Worm (Caenorhabditis elegans) whole organism, young adult: ENCODE results near the gene R05D3.3.

Experiments
- B0035.1 ChIP-seq: sonication (generic microtip); optimal IDR thresholded peaks from 2 replicates; lab custom pipeline; 2016; ENCODE audit warnings: missing genetic modification characterization, mild to moderate bottlenecking, missing compliant biosample characterization, missing genotype, missing genetic modification reagents
- B0336.3 ChIP-seq: fragments of 200-800 bp; sonication (Bioruptor generic); IDR thresholded peaks from 2 replicates; pipeline ENCODE4 v1.3.6; 2022; ENCODE audit warnings: missing genetic modification characterization, missing compliant biosample characterization
- C06A6.2 ChIP-seq: fragments of 200-800 bp; sonication (Bioruptor generic); conservative IDR thresholded peaks from 2 replicates; pipeline ENCODE4 v1.3.6; 2022; ENCODE audit warnings: missing genetic modification characterization, missing compliant biosample characterization
- F22D6.2 ChIP-seq: sonication (generic microtip); optimal IDR thresholded peaks from 2 replicates; lab custom pipeline; 2016; ENCODE audit warnings: mild to moderate bottlenecking, missing genetic modification characterization, missing compliant biosample characterization
- F23B12.7 ChIP-seq: sonication (generic microtip); optimal IDR thresholded peaks from 2 replicates; lab custom pipeline; 2017; ENCODE audit warnings: missing genetic modification characterization, mild to moderate bottlenecking, missing compliant biosample characterization, antibody characterized with exemption, moderate library complexity; ENCODE audit not compliant: insufficient read depth
- F57A8.1 ChIP-seq: fragments of 200-800 bp; sonication (Bioruptor generic); optimal IDR thresholded peaks from 2 replicates; lab custom pipeline; 2018; ENCODE audit warnings: mild to moderate bottlenecking, missing genetic modification characterization, moderate library complexity, missing compliant biosample characterization
- T07F8.4 ChIP-seq: sonication (generic microtip); optimal IDR thresholded peaks from 2 replicates; lab custom pipeline; 2016; ENCODE audit warnings: mild to moderate bottlenecking, missing genetic modification characterization, moderate library complexity, missing compliant biosample characterization
- Y53F4B.3 ChIP-seq: fragments of 200-800 bp; sonication (Bioruptor generic); IDR thresholded peaks from 2 replicates; pipeline ENCODE4 v1.3.6; 2022; ENCODE audit warnings: missing genetic modification reagents, missing genetic modification characterization, missing compliant biosample characterization
- Y53G8AR.9 ChIP-seq: fragments of 200-800 bp; sonication (Bioruptor generic); conservative IDR thresholded peaks from 2 replicates; pipeline ENCODE4 v1.3.6; 2022; ENCODE audit warnings: missing genetic modification reagents, missing genetic modification characterization, missing compliant biosample characterization
- Y56A3A.18 ChIP-seq: fragments of 200-800 bp; sonication (Bioruptor generic); IDR thresholded peaks from 2 replicates; pipeline ENCODE4 v1.3.6; 2022; ENCODE audit warnings: missing genetic modification reagents, missing genetic modification characterization, missing compliant biosample characterization
- ZK185.1 ChIP-seq: sonication (generic microtip); optimal IDR thresholded peaks from 2 replicates; lab custom pipeline; 2016; ENCODE audit warnings: mild to moderate bottlenecking, missing genetic modification characterization, missing compliant biosample characterization; ENCODE audit not compliant: poor library complexity, severe bottlenecking
- ama-1 ChIP-seq, 3 experiments: fragments of 150-350 bp in 1 of 3; sonication (generic microtip) in 2 of 3; optimal IDR thresholded peaks; 2 replicates each; lab custom pipeline; 2014 to 2018; ENCODE audit warnings: missing biosample characterization in 2 of 3, missing genetic modification characterization in 2 of 3, missing genetic modification reagents in 2 of 3
- aptf-3 ChIP-seq: fragments of 200-800 bp; sonication (Bioruptor generic); IDR thresholded peaks from 2 replicates; pipeline ENCODE4 v1.3.6; 2022; ENCODE audit warnings: missing genetic modification characterization, missing compliant biosample characterization
- atf-7 ChIP-seq: sonication (generic microtip); optimal IDR thresholded peaks from 2 replicates; lab custom pipeline; 2017; ENCODE audit warnings: mild to moderate bottlenecking, missing genetic modification characterization, missing compliant biosample characterization
- attf-5 ChIP-seq: fragments of 200-800 bp; sonication (Bioruptor generic); optimal IDR thresholded peaks from 2 replicates; lab custom pipeline; 2018; ENCODE audit warnings: mild to moderate bottlenecking, missing genetic modification characterization, missing compliant biosample characterization
- cebp-1 ChIP-seq, 2 experiments: fragments of 200-800 bp in 1 of 2; sonication (Bioruptor generic) in 1 of 2; sonication (generic microtip) in 1 of 2; IDR thresholded peaks in 1 of 2; optimal IDR thresholded peaks in 1 of 2; 2 replicates each; pipeline versions ENCODE4 v1.3.6 to Lab custom; 2017 to 2022; ENCODE audit warnings: missing compliant biosample characterization in 2 of 2, missing genetic modification characterization in 2 of 2, mild to moderate bottlenecking in 1 of 2, missing genetic modification reagents in 1 of 2, moderate library complexity in 1 of 2
- cebp-2 ChIP-seq: fragments of 200-800 bp; sonication (Bioruptor generic); IDR thresholded peaks from 2 replicates; pipeline ENCODE4 v1.3.6; 2022; ENCODE audit warnings: missing genetic modification characterization, missing compliant biosample characterization
- dox-1 ChIP-seq: fragments of 200-800 bp; sonication (Bioruptor generic); IDR thresholded peaks from 2 replicates; pipeline ENCODE4 v1.3.6; 2022; ENCODE audit warnings: missing genetic modification reagents, missing genetic modification characterization, missing compliant biosample characterization
- egl-44 ChIP-seq: fragments of 200-800 bp; sonication (Bioruptor generic); IDR thresholded peaks from 2 replicates; pipeline ENCODE4 v1.3.6; 2022; ENCODE audit warnings: missing genetic modification reagents, missing genetic modification characterization, missing compliant biosample characterization
- ets-4 ChIP-seq: fragments of 200-800 bp; sonication (Bioruptor generic); optimal IDR thresholded peaks from 2 replicates; lab custom pipeline; 2018; ENCODE audit warnings: mild to moderate bottlenecking, missing genetic modification characterization, missing compliant biosample characterization
- him-1 ChIP-seq: sonication (generic microtip); optimal IDR thresholded peaks from 2 replicates; lab custom pipeline; 2016; ENCODE audit warnings: missing genotype, missing genetic modification reagents, missing genetic modification characterization, missing compliant biosample characterization
- hmg-1.2 ChIP-seq: fragments of 200-800 bp; sonication (Bioruptor generic); IDR thresholded peaks from 2 replicates; pipeline ENCODE4 v1.3.6; 2022; ENCODE audit warnings: missing genetic modification reagents, missing genetic modification characterization, missing compliant biosample characterization
- hsf-1 ChIP-seq: fragments of 200-800 bp; sonication (Bioruptor generic); IDR thresholded peaks from 2 replicates; pipeline ENCODE4 v1.3.6; 2022; ENCODE audit warnings: missing genetic modification reagents, missing genetic modification characterization, missing compliant biosample characterization
- let-526 ChIP-seq: fragments of 200-800 bp; sonication (Bioruptor generic); IDR thresholded peaks from 2 replicates; pipeline ENCODE4 v1.3.6; 2022; ENCODE audit warnings: missing genetic modification reagents, missing genetic modification characterization, missing compliant biosample characterization
- let-607 ChIP-seq, 2 experiments: fragments of 200-800 bp in 1 of 2; sonication (Bioruptor generic) in 1 of 2; sonication (generic microtip) in 1 of 2; optimal IDR thresholded peaks; 2 replicates each; lab custom pipeline; 2016 to 2018; ENCODE audit warnings: mild to moderate bottlenecking in 2 of 2, missing compliant biosample characterization in 2 of 2, missing genetic modification characterization in 2 of 2, moderate library complexity in 2 of 2, missing genotype in 1 of 2
- lin-40 ChIP-seq: sonication (generic microtip); optimal IDR thresholded peaks from 2 replicates; lab custom pipeline; 2016; ENCODE audit warnings: missing genetic modification characterization, mild to moderate bottlenecking, missing compliant biosample characterization, missing genotype, missing genetic modification reagents
- lin-54 ChIP-seq: fragments of 200-800 bp; sonication (Bioruptor generic); optimal IDR thresholded peaks from 2 replicates; lab custom pipeline; 2018; ENCODE audit warnings: mild to moderate bottlenecking, missing genetic modification characterization, missing compliant biosample characterization
- lsl-1 ChIP-seq: fragments of 200-800 bp; sonication (Bioruptor generic); optimal IDR thresholded peaks from 2 replicates; lab custom pipeline; 2018; ENCODE audit warnings: mild to moderate bottlenecking, missing genetic modification characterization, moderate library complexity, missing compliant biosample characterization
- nhr-80 ChIP-seq: sonication (generic microtip); optimal IDR thresholded peaks from 2 replicates; lab custom pipeline; 2016; ENCODE audit warnings: missing genetic modification characterization, missing compliant biosample characterization
- rcor-1 ChIP-seq: fragments of 200-800 bp; sonication (Bioruptor generic); IDR thresholded peaks from 2 replicates; pipeline ENCODE4 v1.3.6; 2022; ENCODE audit warnings: missing genetic modification reagents, missing genetic modification characterization, missing compliant biosample characterization
- repo-1 ChIP-seq: sonication (generic microtip); optimal IDR thresholded peaks from 2 replicates; lab custom pipeline; 2017; ENCODE audit warnings: mild to moderate bottlenecking, missing genetic modification characterization, missing compliant biosample characterization
- snpc-1.3 ChIP-seq: sonication (generic microtip); optimal IDR thresholded peaks from 2 replicates; lab custom pipeline; 2017; ENCODE audit warnings: missing genetic modification characterization, mild to moderate bottlenecking, missing compliant biosample characterization, antibody characterized with exemption, moderate library complexity, missing genotype, missing genetic modification reagents; ENCODE audit not compliant: insufficient read depth
- tbp1 ChIP-seq: fragments of 200-800 bp; sonication (Bioruptor generic); optimal IDR thresholded peaks from 2 replicates; lab custom pipeline; 2018; ENCODE audit warnings: mild to moderate bottlenecking, missing genetic modification characterization, missing compliant biosample characterization
- unc-130 ChIP-seq: sonication (generic microtip); optimal IDR thresholded peaks from 2 replicates; lab custom pipeline; 2016; ENCODE audit warnings: missing genetic modification reagents, missing genetic modification characterization, missing compliant biosample characterization
- xnd-1 ChIP-seq: sonication (generic microtip); optimal IDR thresholded peaks from 2 replicates; lab custom pipeline; 2016; ENCODE audit warnings: missing genotype, missing genetic modification reagents, missing genetic modification characterization, missing compliant biosample characterization
- ztf-18 ChIP-seq: sonication (generic microtip); optimal IDR thresholded peaks from 2 replicates; lab custom pipeline; 2016; ENCODE audit warnings: missing genotype, mild to moderate bottlenecking, missing genetic modification characterization, missing compliant biosample characterization
- ztf-22 ChIP-seq: fragments of 200-800 bp; sonication (Bioruptor generic); optimal IDR thresholded peaks from 2 replicates; lab custom pipeline; 2018; ENCODE audit warnings: mild to moderate bottlenecking, missing genetic modification characterization, moderate library complexity, missing compliant biosample characterization
- ztf-26 ChIP-seq: sonication (generic microtip); optimal IDR thresholded peaks from 2 replicates; lab custom pipeline; 2017; ENCODE audit warnings: missing genetic modification characterization, missing compliant biosample characterization

The R05D3.3 gene

DNA sequence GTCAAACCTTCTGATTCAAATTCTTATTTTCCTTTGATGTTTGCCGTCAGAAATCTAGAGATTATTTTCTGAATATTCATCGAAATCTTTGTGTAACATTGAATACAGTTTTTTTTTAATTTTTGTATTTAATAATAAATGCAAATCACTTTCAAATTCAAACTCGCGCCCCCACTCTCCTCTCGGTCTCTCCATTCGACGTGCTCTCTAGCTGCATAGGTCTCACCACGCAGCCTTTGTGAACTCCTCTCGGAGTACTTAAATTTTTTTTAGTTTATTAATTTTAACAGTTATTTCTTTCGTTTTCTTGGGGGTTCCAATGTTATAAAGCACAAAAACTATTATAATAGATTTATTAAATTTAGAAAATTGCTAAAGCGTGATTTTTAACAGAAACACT is 6.4 kb downstream of the R05D3.3 start (continued):
- TF ChIP-seq him-1 (tag; lab: Kevin White, UChicago): no peak
- TF ChIP-seq hsf-1 (GFP tag; lab: Robert Waterston, UW): no peak
- no peak for TF ChIP-seq xnd-1 (tag; lab: Kevin White, UChicago)
- no peak for TF ChIP-seq ztf-18 (tag; lab: Kevin White, UChicago)
- no peak for TF ChIP-seq ama-1 (optimal IDR thresholded peaks at IDR 0.05; lab: Kevin White, UChicago)
- no peak for TF ChIP-seq ama-1 (GFP tag; optimal IDR thresholded peaks at IDR 0.05; lab: Kevin White, UChicago)
- no peak for TF ChIP-seq ztf-22 (GFP tag; lab: Kevin White, UChicago)
- peak; percentile 64 for TF ChIP-seq lin-54 (GFP tag; lab: Kevin White, UChicago)
- peak; percentile 38 for TF ChIP-seq lsl-1 (GFP tag; lab: Kevin White, UChicago)
- TF ChIP-seq tbp1: no peak
- peak; percentile 54 for TF ChIP-seq snpc-1.3 (tag; lab: Kevin White, UChicago)
- TF ChIP-seq, all 124 proteins: peak for 7

DNA sequence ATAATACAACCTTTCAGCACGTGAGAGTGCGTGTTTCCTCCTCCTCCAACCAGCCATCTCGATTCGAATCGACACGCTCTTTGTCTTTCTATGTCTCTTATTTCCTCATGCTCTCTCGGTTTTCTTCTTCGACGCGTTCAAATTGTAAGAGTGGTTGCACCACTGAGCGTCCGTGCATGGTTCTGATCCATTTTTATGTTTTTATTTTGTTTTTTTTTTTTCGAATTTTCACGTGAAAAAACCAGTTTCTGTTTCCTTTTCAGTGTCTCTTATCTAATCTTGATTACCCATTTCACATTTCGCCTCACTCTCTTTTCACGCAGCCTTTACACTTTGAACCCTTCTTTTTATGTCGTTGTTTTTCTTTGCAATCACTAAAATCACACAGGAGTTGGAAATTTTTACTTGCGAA is 7.0 kb downstream of the R05D3.3 start:
- TF ChIP-seq attf-5 (GFP tag; lab: Kevin White, UChicago): peak; percentile 4
- no peak for TF ChIP-seq unc-130 (GFP tag; lab: Kevin White, UChicago)
- TF ChIP-seq hmg-1.2 (GFP tag; lab: Robert Waterston, UW): peak; percentile 66; the same call in 1 of the 2 replicates
- no peak for TF ChIP-seq F57A8.1
- TF ChIP-seq aptf-3: no peak
- TF ChIP-seq let-607 (tag; optimal IDR thresholded peaks at IDR 0.05; lab: Kevin White, UChicago): peak in 1 of 2 experiments; percentile 2
- no peak for TF ChIP-seq repo-1
- no peak for TF ChIP-seq egl-44 (GFP tag; lab: Robert Waterston, UW)
- no peak for TF ChIP-seq Y56A3A.18 (GFP tag; lab: Robert Waterston, UW)
- no peak for TF ChIP-seq B0336.3
- TF ChIP-seq dox-1 (GFP tag; lab: Robert Waterston, UW): no peak
- no peak for TF ChIP-seq Y53F4B.3 (GFP tag; lab: Robert Waterston, UW)
- peak; percentile 61 for TF ChIP-seq nhr-80 (tag; lab: Kevin White, UChicago)
- no peak for TF ChIP-seq cebp-1 (GFP tag; IDR thresholded peaks at IDR 0.05; lab: Robert Waterston, UW)
- peak; percentile 68 for TF ChIP-seq cebp-1 (tag; optimal IDR thresholded peaks at IDR 0.05; lab: Kevin White, UChicago)
- TF ChIP-seq B0035.1 (tag; lab: Kevin White, UChicago): no peak
- TF ChIP-seq let-526 (GFP tag; lab: Robert Waterston, UW): no peak
- no peak for TF ChIP-seq F23B12.7 (tag; lab: Kevin White, UChicago)
- no peak for TF ChIP-seq rcor-1 (GFP tag; lab: Robert Waterston, UW)
- TF ChIP-seq cebp-2: no peak
- no peak for TF ChIP-seq C06A6.2 (GFP tag; lab: Robert Waterston, UW)
- no peak for TF ChIP-seq ets-4 (GFP tag; lab: Kevin White, UChicago)
- TF ChIP-seq ztf-26 (tag; lab: Kevin White, UChicago): peak; percentile 24
- TF ChIP-seq lin-40 (tag; lab: Kevin White, UChicago): peak; percentile 73
- TF ChIP-seq, all 124 proteins: peak for 7

DNA sequence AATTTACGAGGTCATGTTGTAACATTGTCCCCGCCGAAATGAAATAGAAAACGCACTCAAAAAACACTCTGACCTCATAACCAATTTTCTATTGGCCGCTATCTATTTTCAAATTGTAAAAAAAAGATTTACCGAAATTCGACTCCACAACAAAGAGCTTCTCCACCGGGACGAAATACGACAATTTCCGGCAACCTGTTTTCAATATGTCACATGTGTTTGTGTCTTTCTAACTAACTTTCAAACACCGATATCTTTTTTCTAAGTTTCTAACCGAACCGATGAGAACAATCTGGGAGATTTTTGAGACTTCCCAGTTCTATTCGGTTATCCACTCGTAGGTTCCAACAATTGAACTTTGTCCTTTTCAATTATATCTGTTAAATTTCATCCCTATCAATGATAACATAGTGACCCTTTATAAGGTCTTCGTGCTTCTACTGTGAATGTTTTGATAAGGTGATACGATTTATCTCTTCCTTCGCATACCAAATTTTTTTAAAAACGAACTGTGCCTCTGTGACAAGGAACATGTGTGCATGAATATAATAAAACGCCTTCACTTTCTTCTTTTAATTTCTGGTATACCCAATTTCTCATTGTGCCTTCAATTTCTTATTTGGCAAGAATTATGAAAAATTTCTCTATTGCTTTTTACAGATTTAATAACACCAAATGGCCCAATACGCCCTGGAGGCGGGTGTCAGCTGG is 7.9 kb downstream of the R05D3.3 start, which contains the start of gene lmbr-1:
Gene lmbr-1 (plus strand): TSS at position 661 of the 711 bp plus-strand sequence.
- TF ChIP-seq let-526 (GFP tag; lab: Robert Waterston, UW) (no peak), T07F8.4 (no peak), Y53G8AR.9 (GFP tag; lab: Robert Waterston, UW) (no peak), F22D6.2 (tag; lab: Kevin White, UChicago) (no peak), ZK185.1 (no peak), atf-7 (tag; lab: Kevin White, UChicago) (no peak)
- TF ChIP-seq, all 124 proteins: peak for 0
